Worm (Caenorhabditis elegans): ENCODE measurements around the gene noca-2.
A peak's percentile ranks its signal among the peaks of the same experiment; 100 is the strongest.

noca-2 gene

DNA sequence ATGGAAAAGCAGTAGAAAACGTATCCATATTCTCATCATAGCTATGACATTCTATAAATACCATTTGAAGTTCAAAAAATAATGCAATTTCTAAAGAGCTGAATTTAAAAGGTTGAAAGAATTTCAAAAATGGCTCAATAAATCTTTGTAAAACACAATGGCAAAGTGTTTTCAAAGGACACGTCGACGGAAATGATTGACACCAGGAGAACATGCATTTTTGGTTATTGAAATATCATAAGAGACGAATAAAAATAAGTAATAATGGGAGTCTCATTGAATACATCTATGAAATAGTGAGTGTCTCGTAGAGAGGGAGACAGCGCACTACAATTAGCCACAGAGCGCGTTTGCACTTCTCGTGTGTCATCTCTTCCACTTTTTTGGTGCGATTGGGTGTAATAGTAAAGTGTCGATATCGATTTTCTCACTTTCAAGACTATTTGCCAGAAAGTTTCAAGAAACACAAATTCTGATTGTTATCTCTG, 10.4 kb upstream of the noca-2 start, which contains the start of gene T04F8.2 (continued):
- TF ChIP-seq lin-38 (GFP tag; IDR thresholded peaks at IDR 0.05) (peak; percentile 95), pqm-1 (tag; optimal IDR thresholded peaks at IDR 0.05) (peak; percentile 27), zfp-2 (tag; optimal IDR thresholded peaks at IDR 0.05) (no peak), nhr-48 (tag; optimal IDR thresholded peaks at IDR 0.05) (peak; percentile 16), pha-4 (GFP tag; IDR thresholded peaks at IDR 0.05) (no peak), pha-4 (tag; optimal IDR thresholded peaks at IDR 0.05) (peak; percentile 78), T20F7.1 (GFP tag; optimal IDR thresholded peaks at IDR 0.05) (peak; percentile 48), unc-130 (GFP tag; optimal IDR thresholded peaks at IDR 0.05) (no peak), mes-2 (tag; optimal IDR thresholded peaks at IDR 0.05; ENCODE audit: poor library complexity, severe bottlenecking) (peak; percentile 84), nhr-25 (tag; optimal IDR thresholded peaks at IDR 0.05; ENCODE audit: borderline replicate concordance, insufficient read depth) (peak; percentile 57), dmd-6 (GFP tag; IDR thresholded peaks at IDR 0.05) (peak; percentile 65), egl-43 (GFP tag; IDR thresholded peaks at IDR 0.05) (no peak), attf-4 (tag; optimal IDR thresholded peaks at IDR 0.05) (no peak), egl-27 (tag; optimal IDR thresholded peaks at IDR 0.05) (no peak), nhr-237 (tag; optimal IDR thresholded peaks at IDR 0.05) (no peak), F37D6.2 (tag; optimal IDR thresholded peaks at IDR 0.05) (no peak), hif-1 (tag; optimal IDR thresholded peaks at IDR 0.05) (peak in 1 of 2 experiments; percentile 43), lim-7 (GFP tag; IDR thresholded peaks at IDR 0.05) (no peak), F44E2.7 (GFP tag; IDR thresholded peaks at IDR 0.05) (no peak), fos-1 (tag; optimal IDR thresholded peaks at IDR 0.05) (no peak), ceh-62 (tag; optimal IDR thresholded peaks at IDR 0.05) (no peak), hmg-1.1 (GFP tag; IDR thresholded peaks at IDR 0.05) (peak; percentile 60), hlh-30 (tag; optimal IDR thresholded peaks at IDR 0.05; ENCODE audit: insufficient read depth) (peak; percentile 79), nhr-10 (tag; optimal IDR thresholded peaks at IDR 0.05) (no peak), ZK337.2 (GFP tag; IDR thresholded peaks at IDR 0.05) (no peak), daf-19 (GFP tag; conservative IDR thresholded peaks at IDR 0.05) (no peak), snpc-4 (tag; optimal IDR thresholded peaks at IDR 0.05) (no peak), zag-1 (tag; optimal IDR thresholded peaks at IDR 0.05) (no peak), nhr-102 (tag; optimal IDR thresholded peaks at IDR 0.05) (no peak), Y105C5A.15 (GFP tag; IDR thresholded peaks at IDR 0.05) (no peak), T26A8.4 (GFP tag; IDR thresholded peaks at IDR 0.05) (no peak), ZK546.5 (tag; optimal IDR thresholded peaks at IDR 0.05) (no peak), lsy-2 (tag; optimal IDR thresholded peaks at IDR 0.05) (peak in 1 of 2 experiments; percentile 77), nhr-11 (tag; optimal IDR thresholded peaks at IDR 0.05) (peak; percentile 60), aly-2 (tag; optimal IDR thresholded peaks at IDR 0.05) (no peak), rbr-2 (tag; optimal IDR thresholded peaks at IDR 0.05) (peak; percentile 48), F26F4.8 (GFP tag; conservative IDR thresholded peaks at IDR 0.05) (no peak), daf-8 (GFP tag; IDR thresholded peaks at IDR 0.05) (no peak), madf-5 (GFP tag; IDR thresholded peaks at IDR 0.05) (no peak), Y75B8A.6 (GFP tag; IDR thresholded peaks at IDR 0.05) (no peak), ceh-44 (GFP tag; IDR thresholded peaks at IDR 0.05) (no peak), nhr-6 (tag; optimal IDR thresholded peaks at IDR 0.05) (peak; percentile 56), ztf-7 (tag; optimal IDR thresholded peaks at IDR 0.05) (peak; percentile 55), mxl-3 (GFP tag; optimal IDR thresholded peaks at IDR 0.05) (peak; percentile 3), zip-2 (tag; optimal IDR thresholded peaks at IDR 0.05) (no peak), R02D3.7 (tag; optimal IDR thresholded peaks at IDR 0.05) (no peak), unc-62 (GFP tag; optimal IDR thresholded peaks at IDR 0.05 in 1 of 2) (peak in 1 of 2 experiments; percentile 98), unc-62 (tag; optimal IDR thresholded peaks at IDR 0.05) (no peak), cey-2 (tag; optimal IDR thresholded peaks at IDR 0.05; ENCODE audit: borderline replicate concordance, insufficient read depth) (no peak), vab-7 (GFP tag; IDR thresholded peaks at IDR 0.05) (no peak), ama-1 (optimal IDR thresholded peaks at IDR 0.05) (no peak), nhr-28 (tag; optimal IDR thresholded peaks at IDR 0.05) (peak; percentile 98), jun-1 (tag; optimal IDR thresholded peaks at IDR 0.05) (no peak)

Data from whole organism, L4 larva.